Fruit fly (Drosophila melanogaster) whole organism, embryonic: ENCODE data around the gene Snx1.

Experiments
- Aef1 ChIP-seq: fragments of 200-800 bp; sonication (Bioruptor generic); IDR thresholded peaks from 3 replicates; pipeline ENCODE4 v1.3.6; 2022; ENCODE audit warnings: missing biosample characterization, missing genetic modification characterization
- Atf-2 ChIP-seq: fragments of 200-800 bp; sonication (Bioruptor generic); optimal IDR thresholded peaks from 2 replicates; lab custom pipeline; 2016; ENCODE audit warnings: missing biosample characterization, missing genetic modification characterization
- C15 ChIP-seq: fragments of 200-800 bp; sonication (Bioruptor generic); IDR thresholded peaks from 3 replicates; pipeline ENCODE4 v1.3.6; 2022; ENCODE audit warnings: missing biosample characterization, missing genetic modification characterization
- CG10366 ChIP-seq: fragments of 200-800 bp; sonication (Bioruptor generic); IDR thresholded peaks from 2 replicates; pipeline ENCODE4 v1.3.6; 2022; ENCODE audit warnings: missing biosample characterization, missing genetic modification characterization
- CG11093 ChIP-seq: fragments of 200-800 bp; sonication (Bioruptor generic); IDR thresholded peaks from 3 replicates; pipeline ENCODE4 v1.3.6; 2022; ENCODE audit warnings: missing biosample characterization, missing genetic modification characterization
- CG15073 ChIP-seq: fragments of 200-800 bp; sonication (Bioruptor generic); optimal IDR thresholded peaks from 2 replicates; lab custom pipeline; 2016; ENCODE audit warnings: missing biosample characterization, missing genetic modification characterization
- CG17328 ChIP-seq: fragments of 200-800 bp; sonication (Bioruptor generic); IDR thresholded peaks from 2 replicates; pipeline ENCODE4 v1.3.6; 2022; ENCODE audit warnings: missing biosample characterization, missing genetic modification characterization
- CG18599 ChIP-seq: fragments of 200-800 bp; sonication (Bioruptor generic); optimal IDR thresholded peaks from 3 replicates; lab custom pipeline; 2017; ENCODE audit warnings: missing biosample characterization, missing genetic modification characterization, mild to moderate bottlenecking, moderate library complexity, missing genetic modification reagents
- CG31224 ChIP-seq: fragments of 200-800 bp; sonication (Bioruptor generic); IDR thresholded peaks from 2 replicates; pipeline ENCODE4 v1.3.6; 2022; ENCODE audit warnings: missing biosample characterization, missing genetic modification characterization
- CG3163 ChIP-seq: fragments of 200-800 bp; sonication (Bioruptor generic); optimal IDR thresholded peaks from 3 replicates; lab custom pipeline; 2016; ENCODE audit warnings: missing biosample characterization, missing genetic modification characterization
- CG32772 ChIP-seq: fragments of 200-800 bp; sonication (Bioruptor generic); IDR thresholded peaks from 2 replicates; pipeline ENCODE4 v1.3.6; 2022; ENCODE audit warnings: missing biosample characterization, missing genetic modification characterization
- CG42726 ChIP-seq: fragments of 200-800 bp; sonication (Bioruptor generic); IDR thresholded peaks from 2 replicates; pipeline ENCODE4 v1.3.6; 2022; ENCODE audit warnings: missing biosample characterization, missing genetic modification characterization; ENCODE audit not compliant: partially characterized antibody
- CG4328 ChIP-seq: fragments of 200-800 bp; sonication (Bioruptor generic); optimal IDR thresholded peaks from 3 replicates; lab custom pipeline; 2017; ENCODE audit warnings: missing biosample characterization, missing genetic modification reagents, missing genetic modification characterization
- CG8924 ChIP-seq: fragments of 200-800 bp; optimal IDR thresholded peaks from 3 replicates; lab custom pipeline; 2019; ENCODE audit warnings: missing biosample characterization, mild to moderate bottlenecking, missing genetic modification characterization, moderate library complexity
- CG9876 ChIP-seq: fragments of 200-800 bp; sonication (Bioruptor generic); optimal IDR thresholded peaks from 2 replicates; lab custom pipeline; 2016; ENCODE audit warnings: missing biosample characterization, missing genetic modification characterization
- Dll ChIP-seq: fragments of 200-800 bp; sonication (Bioruptor generic); IDR thresholded peaks from 4 replicates; pipeline ENCODE4 v1.3.6; 2022; ENCODE audit warnings: missing biosample characterization, missing genetic modification characterization; ENCODE audit not compliant: partially characterized antibody
- E2f1 ChIP-seq: fragments of 200-800 bp; sonication (Bioruptor generic); IDR thresholded peaks from 2 replicates; pipeline ENCODE4 v1.3.6; 2022; ENCODE audit warnings: missing biosample characterization, missing genetic modification characterization
- E2f2 ChIP-seq: fragments of 200-800 bp; sonication (Bioruptor generic); IDR thresholded peaks from 2 replicates; pipeline ENCODE4 v1.3.6; 2022; ENCODE audit warnings: missing biosample characterization, missing genetic modification characterization
- Eip74EF ChIP-seq, 2 experiments: fragments of 200-800 bp in 1 of 2; fragments of >200 bp in 1 of 2; sonication (Bioruptor generic) in 1 of 2; optimal IDR thresholded peaks; 2 replicates each; lab custom pipeline; 2017 to 2019; ENCODE audit warnings: missing biosample characterization in 2 of 2, missing genetic modification characterization in 2 of 2, mild to moderate bottlenecking in 1 of 2, moderate library complexity in 1 of 2
- Fer1 ChIP-seq: fragments of 200-800 bp; sonication (Bioruptor generic); optimal IDR thresholded peaks from 2 replicates; lab custom pipeline; 2017; ENCODE audit warnings: missing biosample characterization, mild to moderate bottlenecking, missing genetic modification characterization
- HLH54F ChIP-seq: fragments of 200-800 bp; sonication (Bioruptor generic); optimal IDR thresholded peaks from 3 replicates; lab custom pipeline; 2016; ENCODE audit warnings: missing biosample characterization, missing genetic modification characterization
- Hmx ChIP-seq: fragments of 200-800 bp; sonication (Bioruptor generic); optimal IDR thresholded peaks from 2 replicates; lab custom pipeline; 2016; ENCODE audit warnings: missing biosample characterization, missing genetic modification characterization
- Hr51 ChIP-seq, 2 experiments: fragments of 200-800 bp; sonication (Bioruptor generic); optimal IDR thresholded peaks; 2 replicates in 1 of 2; 3 replicates in 1 of 2; lab custom pipeline; 2016 to 2018; ENCODE audit warnings: missing biosample characterization in 2 of 2, missing genetic modification characterization in 2 of 2, mild to moderate bottlenecking in 1 of 2, moderate library complexity in 1 of 2
- Rx ChIP-seq: fragments of 200-800 bp; sonication (Bioruptor generic); IDR thresholded peaks from 2 replicates; pipeline ENCODE4 v1.3.6; 2022; ENCODE audit warnings: missing biosample characterization, missing genetic modification characterization
- Trl ChIP-seq, 3 experiments: fragments of >200 bp in 2 of 3; fragments of 200-800 bp in 1 of 3; sonication (Bioruptor generic) in 1 of 3; optimal IDR thresholded peaks; 2 replicates in 1 of 3; 3 replicates in 2 of 3; lab custom pipeline; 2016 to 2017; ENCODE audit warnings: missing biosample characterization in 1 of 3, missing genetic modification characterization in 1 of 3
- Xbp1 ChIP-seq: fragments of 200-800 bp; sonication (Bioruptor generic); optimal IDR thresholded peaks from 3 replicates; lab custom pipeline; 2016; ENCODE audit warnings: missing biosample characterization, mild to moderate bottlenecking, missing genetic modification characterization
- abd-A ChIP-seq: fragments of 200-800 bp; sonication (Bioruptor generic); optimal IDR thresholded peaks from 3 replicates; lab custom pipeline; 2019; ENCODE audit warnings: missing biosample characterization, mild to moderate bottlenecking, missing genetic modification characterization, moderate library complexity
- cad ChIP-seq: fragments of >200 bp; optimal IDR thresholded peaks from 2 replicates; lab custom pipeline; 2017; ENCODE audit warnings: missing biosample characterization, missing genetic modification characterization
- cg ChIP-seq: fragments of 200-800 bp; sonication (Bioruptor generic); optimal IDR thresholded peaks from 3 replicates; lab custom pipeline; 2019; ENCODE audit warnings: missing biosample characterization, mild to moderate bottlenecking, missing genetic modification characterization, moderate library complexity
- chinmo ChIP-seq: fragments of 200-800 bp; sonication (Bioruptor generic); IDR thresholded peaks from 4 replicates; pipeline ENCODE4 v1.3.6; 2022; ENCODE audit warnings: missing biosample characterization, missing genetic modification characterization; ENCODE audit not compliant: partially characterized antibody
- ci ChIP-seq: fragments of 200-800 bp; sonication (Bioruptor generic); IDR thresholded peaks from 3 replicates; pipeline ENCODE4 v1.3.6; 2022; ENCODE audit warnings: missing biosample characterization, missing genetic modification characterization
- dati ChIP-seq: fragments of 200-800 bp; sonication (Bioruptor generic); IDR thresholded peaks from 2 replicates; pipeline ENCODE4 v1.3.6; 2022; ENCODE audit warnings: missing biosample characterization, missing genetic modification characterization
- fd102C ChIP-seq: fragments of 200-800 bp; sonication (Bioruptor generic); optimal IDR thresholded peaks from 2 replicates; lab custom pipeline; 2018; ENCODE audit warnings: missing biosample characterization, mild to moderate bottlenecking, missing genetic modification characterization, moderate library complexity
- gro ChIP-seq: fragments of 200-800 bp; sonication (Bioruptor generic); optimal IDR thresholded peaks from 2 replicates; lab custom pipeline; 2016; ENCODE audit warnings: missing biosample characterization, missing genetic modification characterization
- jing ChIP-seq: fragments of 200-800 bp; sonication (Bioruptor generic); optimal IDR thresholded peaks from 2 replicates; lab custom pipeline; 2018; ENCODE audit warnings: missing biosample characterization, mild to moderate bottlenecking, missing genetic modification characterization
- jumu ChIP-seq: fragments of 200-800 bp; sonication (Bioruptor generic); optimal IDR thresholded peaks from 3 replicates; lab custom pipeline; 2016; ENCODE audit warnings: missing biosample characterization, missing genetic modification characterization
- kni ChIP-seq: fragments of 200-800 bp; sonication (Bioruptor generic); optimal IDR thresholded peaks from 3 replicates; lab custom pipeline; 2017; ENCODE audit warnings: mild to moderate bottlenecking, missing biosample characterization, missing genetic modification reagents, missing genetic modification characterization
- lab ChIP-seq: fragments of 200-800 bp; sonication (Bioruptor generic); optimal IDR thresholded peaks from 3 replicates; lab custom pipeline; 2017; ENCODE audit warnings: missing biosample characterization, missing genetic modification characterization, mild to moderate bottlenecking, moderate library complexity, missing genetic modification reagents
- lbe ChIP-seq: fragments of 200-800 bp; sonication (Bioruptor generic); optimal IDR thresholded peaks from 2 replicates; lab custom pipeline; 2016; ENCODE audit warnings: missing biosample characterization, mild to moderate bottlenecking, missing genetic modification characterization
- mam ChIP-seq: fragments of 200-800 bp; sonication (Bioruptor generic); optimal IDR thresholded peaks from 3 replicates; lab custom pipeline; 2016; ENCODE audit warnings: missing biosample characterization, missing genetic modification characterization
- nau ChIP-seq: fragments of 200-800 bp; sonication (Bioruptor generic); optimal IDR thresholded peaks from 3 replicates; lab custom pipeline; 2017; ENCODE audit warnings: missing biosample characterization, mild to moderate bottlenecking, missing genetic modification characterization, missing genetic modification reagents
- nerfin-1 ChIP-seq: fragments of 200-800 bp; sonication (Bioruptor generic); optimal IDR thresholded peaks from 3 replicates; lab custom pipeline; 2019; ENCODE audit warnings: missing biosample characterization, mild to moderate bottlenecking, missing genetic modification characterization, moderate library complexity
- onecut ChIP-seq: fragments of 200-800 bp; sonication (Bioruptor generic); IDR thresholded peaks from 2 replicates; pipeline ENCODE4 v1.3.6; 2022; ENCODE audit warnings: missing biosample characterization, missing genetic modification characterization
- sens ChIP-seq: fragments of 200-800 bp; sonication (Bioruptor generic); peaks from one replicate; lab custom pipeline; 2016; ENCODE audit warnings: missing biosample characterization, missing genetic modification characterization
- seq ChIP-seq: fragments of 200-800 bp; sonication (Bioruptor generic); IDR thresholded peaks from 2 replicates; pipeline ENCODE4 v1.3.6; 2022; ENCODE audit warnings: missing biosample characterization, missing genetic modification characterization
- ttk ChIP-seq: fragments of 200-800 bp; sonication (Bioruptor generic); IDR thresholded peaks from 2 replicates; pipeline ENCODE4 v2.1.2; 2022; ENCODE audit warnings: missing biosample characterization, missing genetic modification characterization
- vvl ChIP-seq: fragments of 200-800 bp; sonication (Bioruptor generic); IDR thresholded peaks from 2 replicates; pipeline ENCODE4 v1.3.6; 2022; ENCODE audit warnings: missing biosample characterization, missing genetic modification characterization
- zen2 ChIP-seq: fragments of 200-800 bp; sonication (Bioruptor generic); IDR thresholded peaks from 3 replicates; pipeline ENCODE4 v1.3.6; 2022; ENCODE audit warnings: missing biosample characterization, missing genetic modification characterization; ENCODE audit not compliant: partially characterized antibody

Snx1 gene

dm6 chr2L:3422753-3423152 is 26.7 kb upstream of the Snx1 start (continued):
- TF ChIP-seq E2f1 (no peak; the same call in 1 of the 2 replicates), Fer1 (GFP tag; lab: Kevin White, UChicago) (peak; percentile 18), CG18599 (GFP tag; lab: Kevin White, UChicago) (no peak), jumu (no peak), dati (no peak), kni (GFP tag; lab: Kevin White, UChicago) (peak; percentile 19), lab (GFP tag; lab: Kevin White, UChicago) (peak; percentile 2), Hmx (no peak), fd102C (GFP tag; lab: Kevin White, UChicago) (no peak), CG17328 (no peak), CG10366 (no peak), nau (GFP tag; lab: Kevin White, UChicago) (peak; percentile 4), Hr51 (GFP tag; optimal IDR thresholded peaks at IDR 0.05; lab: Kevin White, UChicago) (no peak), vvl (GFP tag; lab: Robert Waterston, UW) (peak; percentile 49; the same call in 1 of the 2 replicates), Eip74EF (GFP tag; optimal IDR thresholded peaks at IDR 0.05; lab: Kevin White, UChicago) (peak in 1 of 2 experiments; percentile 26), Aef1 (GFP tag; lab: Robert Waterston, UW) (no peak), onecut (GFP tag; lab: Robert Waterston, UW) (0 out of 2 replicates have a peak, but pooled peaks have one; percentile 19), CG9876 (no peak), ci (GFP tag; lab: Robert Waterston, UW) (peak; percentile 56; the same call in 2 of the 3 replicates), C15 (GFP tag; lab: Robert Waterston, UW) (no peak), Dll (GFP tag; lab: Robert Waterston, UW) (no peak), Rx (GFP tag; lab: Robert Waterston, UW) (no peak), E2f2 (GFP tag; lab: Robert Waterston, UW) (peak; percentile 12; the same call in 1 of the 2 replicates), CG42726 (GFP tag; lab: Robert Waterston, UW) (0 out of 2 replicates have a peak, but pooled peaks have one; percentile 10)

dm6 chr2L:3425947-3426346 is 23.5 kb upstream of the Snx1 start:
- TF ChIP-seq chinmo (no peak), Trl (optimal IDR thresholded peaks at IDR 0.05; lab: Kevin White, UChicago) (peak; percentile 75 to 77), Trl (GFP tag; optimal IDR thresholded peaks at IDR 0.05; lab: Kevin White, UChicago) (no peak), seq (GFP tag; lab: Robert Waterston, UW) (peak; percentile 71; the same call in 1 of the 2 replicates), cg (GFP tag; lab: Kevin White, UChicago) (peak; percentile 29), gro (GFP tag; lab: Kevin White, UChicago) (no peak), jing (GFP tag; lab: Kevin White, UChicago) (no peak), CG4328 (no peak), CG3163 (GFP tag; lab: Kevin White, UChicago) (peak; percentile 80), ttk (peak; percentile 26; the same call in 1 of the 2 replicates), nerfin-1 (tag; lab: Kevin White, UChicago) (peak; percentile 30), sens (GFP tag; lab: Kevin White, UChicago) (peak; percentile 12)

dm6 chr2L:3426669-3427232 is 22.7 kb upstream of the Snx1 start, which contains the start of gene Pgant2:
Gene Pgant2 (minus strand): TSS chr2L:3426719.
- TF ChIP-seq abd-A (tag; lab: Kevin White, UChicago) (no peak), mam (GFP tag; lab: Kevin White, UChicago) (no peak), cad (GFP tag; lab: Kevin White, UChicago) (no peak), CG32772 (GFP tag; lab: Robert Waterston, UW) (peak; percentile 30; the same call in 1 of the 2 replicates), ttk (no peak), zen2 (GFP tag; lab: Robert Waterston, UW) (0 out of 3 replicates have a peak, but pooled peaks have one; percentile 16), CG15073 (GFP tag; lab: Kevin White, UChicago) (no peak), CG11093 (GFP tag; lab: Robert Waterston, UW) (no peak), Xbp1 (no peak), CG31224 (GFP tag; lab: Robert Waterston, UW) (no peak), CG8924 (tag; lab: Kevin White, UChicago) (no peak), Atf-2 (GFP tag; lab: Kevin White, UChicago) (no peak), HLH54F (no peak), lbe (GFP tag; lab: Kevin White, UChicago) (no peak)
